Fruit fly (Drosophila melanogaster) whole organism, embryonic: ENCODE results near the gene Ubqn.
A peak's percentile ranks its signal among the peaks of the same experiment; 100 is the strongest.

Source experiments
- CG10147 ChIP-seq: fragments of 200-800 bp; sonication (Bioruptor generic); optimal IDR thresholded peaks from 2 replicates; lab custom pipeline; 2019; ENCODE audit warnings: missing biosample characterization, mild to moderate bottlenecking, missing genetic modification characterization, moderate library complexity
- CG10565 ChIP-seq: fragments of 200-800 bp; sonication (Bioruptor generic); optimal IDR thresholded peaks from 3 replicates; lab custom pipeline; 2016; ENCODE audit warnings: missing biosample characterization, mild to moderate bottlenecking, missing genetic modification characterization
- CG11504 ChIP-seq: fragments of 200-800 bp; sonication (Bioruptor generic); optimal IDR thresholded peaks from 3 replicates; lab custom pipeline; 2019; ENCODE audit warnings: missing biosample characterization, mild to moderate bottlenecking, missing genetic modification characterization, moderate library complexity
- CG12769 ChIP-seq: fragments of 200-800 bp; sonication (Bioruptor generic); optimal IDR thresholded peaks from 2 replicates; lab custom pipeline; 2019; ENCODE audit warnings: missing biosample characterization, mild to moderate bottlenecking, missing genetic modification characterization, moderate library complexity
- CG15269 ChIP-seq: fragments of 200-800 bp; sonication (Bioruptor generic); optimal IDR thresholded peaks from 2 replicates; lab custom pipeline; 2018; ENCODE audit warnings: missing biosample characterization, mild to moderate bottlenecking, missing genetic modification characterization, moderate library complexity
- CG1602 ChIP-seq: fragments of 200-800 bp; sonication (Bioruptor generic); optimal IDR thresholded peaks from 3 replicates; lab custom pipeline; 2016; ENCODE audit warnings: missing biosample characterization, missing genetic modification characterization
- CG16813 ChIP-seq: fragments of 200-800 bp; sonication (Bioruptor generic); IDR thresholded peaks from 3 replicates; pipeline ENCODE4 v1.3.6; 2022; ENCODE audit warnings: missing biosample characterization, missing genetic modification characterization; ENCODE audit not compliant: partially characterized antibody
- CG17186 ChIP-seq: fragments of 200-800 bp; sonication (Bioruptor generic); optimal IDR thresholded peaks from 3 replicates; lab custom pipeline; 2017; ENCODE audit warnings: missing biosample characterization, missing genetic modification reagents, missing genetic modification characterization
- CG30403 ChIP-seq: fragments of 200-800 bp; sonication (Bioruptor generic); optimal IDR thresholded peaks from 3 replicates; lab custom pipeline; 2016; ENCODE audit warnings: missing biosample characterization, missing genetic modification characterization
- CG31388 ChIP-seq: fragments of 200-800 bp; sonication (Bioruptor generic); optimal IDR thresholded peaks from 2 replicates; lab custom pipeline; 2016; ENCODE audit warnings: missing biosample characterization, missing genetic modification characterization
- CG32767 ChIP-seq: fragments of 200-800 bp; sonication (Bioruptor generic); IDR thresholded peaks from 2 replicates; pipeline ENCODE4 v1.3.6; 2022; ENCODE audit warnings: missing biosample characterization, missing genetic modification characterization
- CG3838 ChIP-seq: fragments of 200-800 bp; sonication (Bioruptor generic); optimal IDR thresholded peaks from 3 replicates; lab custom pipeline; 2016; ENCODE audit warnings: missing biosample characterization, missing genetic modification characterization
- CG3995 ChIP-seq: fragments of 200-800 bp; sonication (Bioruptor generic); optimal IDR thresholded peaks from 3 replicates; lab custom pipeline; 2016; ENCODE audit warnings: missing biosample characterization, missing genetic modification characterization
- CG4360 ChIP-seq: fragments of 200-800 bp; sonication (Bioruptor generic); IDR thresholded peaks from 2 replicates; pipeline ENCODE4 v1.3.6; 2022; ENCODE audit warnings: missing biosample characterization, missing genetic modification characterization
- CG6254 ChIP-seq: fragments of 200-800 bp; sonication (Bioruptor generic); optimal IDR thresholded peaks from 3 replicates; lab custom pipeline; 2017; ENCODE audit warnings: mild to moderate bottlenecking, missing biosample characterization, missing genetic modification reagents, missing genetic modification characterization
- CG9609 ChIP-seq: fragments of 200-800 bp; sonication (Bioruptor generic); optimal IDR thresholded peaks from 3 replicates; lab custom pipeline; 2016; ENCODE audit warnings: missing biosample characterization, missing genetic modification characterization
- CoRest ChIP-seq: fragments of 200-800 bp; sonication (Bioruptor generic); optimal IDR thresholded peaks from 3 replicates; lab custom pipeline; 2018; ENCODE audit warnings: missing biosample characterization, mild to moderate bottlenecking, missing genetic modification characterization, moderate library complexity
- D19B ChIP-seq: fragments of 200-800 bp; sonication (Bioruptor generic); optimal IDR thresholded peaks from 2 replicates; lab custom pipeline; 2017; ENCODE audit warnings: missing biosample characterization, mild to moderate bottlenecking, missing genetic modification characterization
- Dad ChIP-seq: fragments of 200-800 bp; sonication (Bioruptor generic); optimal IDR thresholded peaks from 3 replicates; lab custom pipeline; 2016; ENCODE audit warnings: missing biosample characterization, missing genetic modification characterization
- Dip3 ChIP-seq: fragments of 200-800 bp; sonication (Bioruptor generic); optimal IDR thresholded peaks from 3 replicates; lab custom pipeline; 2016; ENCODE audit warnings: missing biosample characterization, missing genetic modification characterization
- Dp ChIP-seq: fragments of 200-800 bp; sonication (Bioruptor generic); optimal IDR thresholded peaks from 2 replicates; lab custom pipeline; 2018; ENCODE audit warnings: missing biosample characterization, mild to moderate bottlenecking, missing genetic modification characterization, moderate library complexity
- Ets65A ChIP-seq: fragments of 200-800 bp; sonication (Bioruptor generic); peaks from one replicate; lab custom pipeline; 2016; ENCODE audit warnings: missing biosample characterization, missing genetic modification characterization
- Fer3 ChIP-seq: fragments of 200-800 bp; sonication (Bioruptor generic); optimal IDR thresholded peaks from 2 replicates; lab custom pipeline; 2018; ENCODE audit warnings: missing biosample characterization, mild to moderate bottlenecking, missing genetic modification characterization, moderate library complexity
- HHEX ChIP-seq: fragments of 200-800 bp; sonication (Bioruptor generic); optimal IDR thresholded peaks from 3 replicates; lab custom pipeline; 2017; ENCODE audit warnings: missing biosample characterization, mild to moderate bottlenecking, missing genetic modification characterization, missing genetic modification reagents
- Med ChIP-seq: fragments of 200-800 bp; sonication (Bioruptor generic); peaks from one replicate; lab custom pipeline; 2016; ENCODE audit warnings: missing biosample characterization, missing genetic modification characterization, mild to moderate bottlenecking, inconsistent platforms, moderate library complexity
- Mes4 ChIP-seq: fragments of 200-800 bp; sonication (Bioruptor generic); optimal IDR thresholded peaks from 2 replicates; lab custom pipeline; 2016; ENCODE audit warnings: missing biosample characterization, missing genetic modification characterization
- Nf-YA ChIP-seq: fragments of 200-800 bp; sonication (Bioruptor generic); IDR thresholded peaks from 2 replicates; pipeline ENCODE4 v1.3.6; 2022; ENCODE audit warnings: missing biosample characterization, missing genetic modification characterization
- NfI ChIP-seq: fragments of 200-800 bp; sonication (Bioruptor generic); optimal IDR thresholded peaks from 3 replicates; lab custom pipeline; 2018; ENCODE audit warnings: missing biosample characterization, mild to moderate bottlenecking, missing genetic modification characterization, moderate library complexity
- Opbp ChIP-seq: fragments of 200-800 bp; sonication (Bioruptor generic); IDR thresholded peaks from 3 replicates; pipeline ENCODE4 v1.3.6; 2022; ENCODE audit warnings: missing biosample characterization, missing genetic modification characterization; ENCODE audit not compliant: partially characterized antibody
- Scr ChIP-seq: fragments of 200-800 bp; sonication (Bioruptor generic); IDR thresholded peaks from 2 replicates; pipeline ENCODE4 v1.3.6; 2022; ENCODE audit warnings: missing biosample characterization, missing genetic modification characterization; ENCODE audit not compliant: partially characterized antibody
- Sin3A ChIP-seq: fragments of >200 bp; optimal IDR thresholded peaks from 2 replicates; lab custom pipeline; 2018
- ap ChIP-seq: fragments of 200-800 bp; sonication (Bioruptor generic); IDR thresholded peaks from 2 replicates; pipeline ENCODE4 v1.3.6; 2022; ENCODE audit warnings: missing biosample characterization, missing genetic modification characterization
- ase ChIP-seq: fragments of 200-800 bp; sonication (Bioruptor generic); IDR thresholded peaks from 3 replicates; pipeline ENCODE4 v1.3.6; 2022; ENCODE audit warnings: missing biosample characterization, missing genetic modification characterization
- crc ChIP-seq: fragments of 200-800 bp; sonication (Bioruptor generic); optimal IDR thresholded peaks from 2 replicates; lab custom pipeline; 2016; ENCODE audit warnings: missing biosample characterization, missing genetic modification characterization
- dpn ChIP-seq, 2 experiments: fragments of 200-800 bp; sonication (Bioruptor generic); optimal IDR thresholded peaks; 3 replicates each; lab custom pipeline; 2016; ENCODE audit warnings: missing biosample characterization in 2 of 2, missing genetic modification characterization in 2 of 2
- en ChIP-seq: fragments of 200-800 bp; sonication (Bioruptor generic); optimal IDR thresholded peaks from 2 replicates; lab custom pipeline; 2016; ENCODE audit warnings: missing biosample characterization, missing genetic modification characterization
- gcm ChIP-seq: fragments of 200-800 bp; sonication (Bioruptor generic); optimal IDR thresholded peaks from 2 replicates; lab custom pipeline; 2019; ENCODE audit warnings: missing biosample characterization, mild to moderate bottlenecking, missing genetic modification characterization, moderate library complexity
- gem ChIP-seq: fragments of 200-800 bp; sonication (Bioruptor generic); optimal IDR thresholded peaks from 2 replicates; lab custom pipeline; 2019; ENCODE audit warnings: missing biosample characterization, mild to moderate bottlenecking, missing genetic modification characterization, moderate library complexity
- gt ChIP-seq: fragments of 200-800 bp; sonication (Bioruptor generic); IDR thresholded peaks from 2 replicates; pipeline ENCODE4 v1.3.6; 2022; ENCODE audit warnings: missing biosample characterization, missing genetic modification characterization
- hth ChIP-seq: fragments of >200 bp; optimal IDR thresholded peaks from 2 replicates; lab custom pipeline; 2017; ENCODE audit warnings: inconsistent platforms
- ind ChIP-seq: fragments of 200-800 bp; sonication (Bioruptor generic); optimal IDR thresholded peaks from 3 replicates; lab custom pipeline; 2016; ENCODE audit warnings: missing biosample characterization, missing genetic modification characterization
- mirr ChIP-seq: fragments of 200-800 bp; sonication (Bioruptor generic); optimal IDR thresholded peaks from 3 replicates; lab custom pipeline; 2018; ENCODE audit warnings: missing biosample characterization, mild to moderate bottlenecking, missing genetic modification characterization
- nerfin-1 ChIP-seq: fragments of 200-800 bp; sonication (Bioruptor generic); optimal IDR thresholded peaks from 3 replicates; lab custom pipeline; 2019; ENCODE audit warnings: missing biosample characterization, mild to moderate bottlenecking, missing genetic modification characterization, moderate library complexity
- oc ChIP-seq: fragments of 200-800 bp; sonication (Bioruptor generic); optimal IDR thresholded peaks from 2 replicates; lab custom pipeline; 2018; ENCODE audit warnings: missing biosample characterization, mild to moderate bottlenecking, missing genetic modification characterization, moderate library complexity
- peb ChIP-seq: fragments of 200-800 bp; sonication (Bioruptor generic); IDR thresholded peaks from 2 replicates; pipeline ENCODE4 v1.3.6; 2022; ENCODE audit warnings: missing biosample characterization, missing genetic modification characterization
- run ChIP-seq: fragments of 200-800 bp; sonication (Bioruptor generic); optimal IDR thresholded peaks from 3 replicates; lab custom pipeline; 2018; ENCODE audit warnings: missing biosample characterization, mild to moderate bottlenecking, missing genetic modification characterization
- sens ChIP-seq: fragments of 200-800 bp; sonication (Bioruptor generic); peaks from one replicate; lab custom pipeline; 2016; ENCODE audit warnings: missing biosample characterization, missing genetic modification characterization
- sob ChIP-seq: fragments of 200-800 bp; sonication (Bioruptor generic); IDR thresholded peaks from 2 replicates; pipeline ENCODE4 v1.3.6; 2022; ENCODE audit warnings: missing biosample characterization, missing genetic modification characterization
- stwl ChIP-seq: fragments of 200-800 bp; sonication (Bioruptor generic); optimal IDR thresholded peaks from 3 replicates; lab custom pipeline; 2018; ENCODE audit warnings: missing biosample characterization, mild to moderate bottlenecking, missing genetic modification characterization, moderate library complexity
- trem ChIP-seq: fragments of 200-800 bp; optimal IDR thresholded peaks from 3 replicates; lab custom pipeline; 2019; ENCODE audit warnings: missing biosample characterization, mild to moderate bottlenecking, missing genetic modification characterization, moderate library complexity
- trh ChIP-seq: fragments of 200-800 bp; sonication (Bioruptor generic); optimal IDR thresholded peaks from 2 replicates; lab custom pipeline; 2016; ENCODE audit warnings: missing biosample characterization, missing genetic modification characterization
- zfh2 ChIP-seq: fragments of 200-800 bp; sonication (Bioruptor generic); optimal IDR thresholded peaks from 2 replicates; lab custom pipeline; 2016; ENCODE audit warnings: missing biosample characterization, missing genetic modification characterization

Ubqn gene

dm6 chrX:19665684-19666141 lies 17.9 kb upstream of the Ubqn start (continued):
- TF ChIP-seq CG17186 (GFP tag; lab: Kevin White, UChicago) (no peak), ind (GFP tag; lab: Kevin White, UChicago) (peak; percentile 25), Nf-YA (GFP tag; lab: Robert Waterston, UW) (no peak), Med (GFP tag; lab: Kevin White, UChicago) (peak; percentile 92), CG31388 (no peak), CG1602 (GFP tag; lab: Kevin White, UChicago) (no peak), CG10565 (GFP tag; lab: Kevin White, UChicago) (no peak), zfh2 (GFP tag; lab: Kevin White, UChicago) (peak; percentile 40), sens (GFP tag; lab: Kevin White, UChicago) (peak; percentile 75), stwl (tag; lab: Kevin White, UChicago) (no peak), trem (tag; lab: Kevin White, UChicago) (no peak), nerfin-1 (no peak), CG12769 (tag; lab: Kevin White, UChicago) (peak; percentile 31), en (no peak), Dip3 (GFP tag; lab: Kevin White, UChicago) (peak; percentile 21), NfI (peak; percentile 36), Sin3A (lab: Kevin White, UChicago) (no peak), Ets65A (GFP tag; lab: Kevin White, UChicago) (peak; percentile 87), CG6254 (no peak), mirr (GFP tag; lab: Kevin White, UChicago) (no peak), Mes4 (GFP tag; lab: Kevin White, UChicago) (no peak), CG30403 (peak; percentile 30), sob (GFP tag; lab: Robert Waterston, UW) (peak; percentile 75), Fer3 (tag; lab: Kevin White, UChicago) (no peak), CG3995 (GFP tag; lab: Kevin White, UChicago) (no peak), trh (GFP tag; lab: Kevin White, UChicago) (no peak), gcm (GFP tag; lab: Kevin White, UChicago) (no peak), D19B (GFP tag; lab: Kevin White, UChicago) (no peak), oc (tag; lab: Kevin White, UChicago) (no peak), CG10147 (GFP tag; lab: Kevin White, UChicago) (peak; percentile 8), CG11504 (tag; lab: Kevin White, UChicago) (peak; percentile 16), Dp (no peak), Scr (GFP tag; lab: Robert Waterston, UW) (peak; percentile 42; the same call in 1 of the 2 replicates), ase (GFP tag; lab: Robert Waterston, UW) (no peak), CG3838 (GFP tag; lab: Kevin White, UChicago) (no peak), CG9609 (GFP tag; lab: Kevin White, UChicago) (peak; percentile 35), gt (no peak), CoRest (tag; lab: Kevin White, UChicago) (peak; percentile 35), Dad (GFP tag; lab: Kevin White, UChicago) (no peak), dpn (GFP tag; optimal IDR thresholded peaks at IDR 0.05; lab: Kevin White, UChicago) (peak; percentile 17 to 29), hth (lab: Kevin White, UChicago) (no peak), HHEX (GFP tag; lab: Kevin White, UChicago) (no peak), crc (no peak), run (tag; lab: Kevin White, UChicago) (no peak), peb (GFP tag; lab: Robert Waterston, UW) (peak; percentile 37; the same call in 1 of the 2 replicates), gem (peak; percentile 23), CG16813 (GFP tag; lab: Robert Waterston, UW) (peak; percentile 69), ap (no peak), CG15269 (tag; lab: Kevin White, UChicago) (peak; percentile 11), CG4360 (0 out of 2 replicates have a peak, but pooled peaks have one; percentile 10), Opbp (GFP tag; lab: Robert Waterston, UW) (peak; percentile 81), CG32767 (GFP tag; lab: Robert Waterston, UW) (no peak)
